Worm (Caenorhabditis elegans): ENCODE results near the gene abf-4.
"Not testable (repeated sequence)": the region's sequence is repeated elsewhere in the genome, so short reads cannot be mapped to it uniquely, and the experiment has no call there.

abf-4 gene

DNA sequence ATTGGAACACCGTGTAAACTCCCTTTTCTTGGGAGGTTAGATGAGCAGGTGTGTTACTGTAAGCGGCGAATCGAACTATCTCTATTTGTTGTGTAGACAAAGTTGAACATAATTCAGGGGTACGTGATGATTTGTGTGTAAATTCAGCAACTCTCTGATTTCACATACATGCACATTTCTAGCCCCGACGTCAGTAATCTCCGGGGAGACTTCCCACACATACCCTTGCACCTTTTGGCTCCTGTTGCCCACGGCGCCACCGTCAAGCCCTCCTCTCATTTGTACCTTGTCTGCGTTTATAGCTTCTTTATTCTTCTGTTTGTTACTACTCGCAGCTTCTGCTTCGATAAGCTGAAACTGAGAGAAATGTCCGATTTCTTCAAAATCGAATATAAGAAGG is 39.2 kb downstream of the abf-4 start, which contains the start of gene Y38H6C.25:
Gene Y38H6C.25, plus strand, starts transcription at position 301 of the 400 bp plus-strand sequence.
- TF ChIP-seq dmd-4 (tag; optimal IDR thresholded peaks at IDR 0.05) (no peak), sem-4 (tag; optimal IDR thresholded peaks at IDR 0.05) (no peak), aly-2 (tag; optimal IDR thresholded peaks at IDR 0.05) (no peak), snpc-4 (tag; optimal IDR thresholded peaks at IDR 0.05) (no peak)

DNA sequence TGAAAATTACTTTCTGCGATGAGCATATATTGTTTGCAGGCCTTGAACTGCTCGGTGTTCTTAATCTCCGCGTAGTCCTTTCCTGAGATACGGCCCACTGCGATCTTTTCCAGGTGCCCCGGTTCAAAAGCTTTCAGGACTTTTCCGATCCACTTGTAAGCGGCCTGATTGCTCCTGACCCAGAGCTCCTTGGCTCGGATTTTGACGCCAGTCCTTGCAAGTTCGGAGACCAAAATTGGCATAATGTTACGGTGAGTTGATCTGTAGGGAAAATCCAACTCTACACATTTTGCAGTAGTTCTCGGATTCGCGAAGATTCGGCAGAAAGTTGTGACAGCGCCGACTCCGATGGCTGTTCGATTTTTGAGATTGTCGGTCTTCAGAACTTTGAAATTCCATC is 41.2 kb downstream of the abf-4 start:
- no peak for TF ChIP-seq ztf-11 (tag; optimal IDR thresholded peaks at IDR 0.05)
- no peak for TF ChIP-seq C34F6.9 (tag; optimal IDR thresholded peaks at IDR 0.05)
- no peak for TF ChIP-seq elt-1 (tag; optimal IDR thresholded peaks at IDR 0.05)
- TF ChIP-seq ceh-16 (tag; optimal IDR thresholded peaks at IDR 0.05): no peak
- no peak for TF ChIP-seq zag-1 (tag; optimal IDR thresholded peaks at IDR 0.05)
- TF ChIP-seq gmeb-1 (tag; optimal IDR thresholded peaks at IDR 0.05): no peak
- TF ChIP-seq crh-2 (tag; optimal IDR thresholded peaks at IDR 0.05): no peak
- no peak for TF ChIP-seq alr-1 (tag; optimal IDR thresholded peaks at IDR 0.05)
- no peak for TF ChIP-seq lsy-2 (tag; optimal IDR thresholded peaks at IDR 0.05)
- TF ChIP-seq dmd-4 (tag; optimal IDR thresholded peaks at IDR 0.05): no peak
- TF ChIP-seq nhr-21 (tag; optimal IDR thresholded peaks at IDR 0.05): no peak
- TF ChIP-seq ZK546.5 (tag; optimal IDR thresholded peaks at IDR 0.05): no peak
- TF ChIP-seq ztf-4 (tag; optimal IDR thresholded peaks at IDR 0.05): no peak
- no peak for TF ChIP-seq nhr-77 (tag; optimal IDR thresholded peaks at IDR 0.05)
- TF ChIP-seq unc-62 (GFP tag; optimal IDR thresholded peaks at IDR 0.05): no peak
- no peak for TF ChIP-seq ama-1 (optimal IDR thresholded peaks at IDR 0.05)
- TF ChIP-seq mab-5 (tag; optimal IDR thresholded peaks at IDR 0.05): no peak
- TF ChIP-seq nhr-6 (tag; optimal IDR thresholded peaks at IDR 0.05): no peak

DNA sequence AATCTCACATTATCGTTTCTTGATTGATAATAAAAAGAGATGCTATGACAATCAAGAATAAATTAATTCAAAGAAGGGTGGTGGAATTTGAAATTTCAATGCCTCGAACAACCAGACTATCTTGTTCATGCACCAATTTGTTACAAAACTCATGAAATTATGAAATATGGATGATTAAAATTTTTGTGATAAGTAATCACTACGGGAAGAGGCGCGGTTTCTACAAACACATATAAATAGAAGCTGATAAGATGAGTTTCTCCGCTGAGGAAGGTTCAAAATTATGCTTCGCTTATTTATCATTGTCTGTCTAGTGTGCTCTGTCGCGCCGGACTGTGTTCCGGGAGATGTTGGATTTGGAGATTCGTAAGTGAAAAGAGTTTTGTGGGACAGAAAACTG is 43.7 kb downstream of the abf-4 start:
- TF ChIP-seq sma-3 (GFP tag; optimal IDR thresholded peaks at IDR 0.05): no peak
- peak; percentile 63 for TF ChIP-seq fos-1 (tag; optimal IDR thresholded peaks at IDR 0.05)

DNA sequence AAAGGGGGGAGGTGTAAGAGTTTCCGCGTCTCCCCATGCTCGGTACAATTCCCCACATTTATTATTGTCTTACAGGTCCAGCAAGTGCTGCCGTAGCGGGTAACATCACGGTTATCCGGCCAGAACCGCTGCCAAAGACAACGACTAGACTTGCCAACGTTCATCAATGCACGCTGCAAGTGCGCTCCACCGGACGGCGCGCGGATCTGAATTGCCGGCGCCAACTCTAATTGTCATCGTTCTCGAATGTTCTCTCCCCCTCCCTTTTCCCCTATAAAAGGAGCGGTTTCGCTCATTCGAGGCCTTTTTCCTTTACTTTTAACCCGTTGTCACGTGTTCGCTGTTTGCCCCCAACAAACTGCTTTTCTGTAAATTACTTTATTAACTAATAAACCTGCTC is 44.5 kb downstream of the abf-4 start, which contains the start of gene Y38H6C.8:
Gene Y38H6C.8, plus strand, starts transcription at position 301 of the 400 bp plus-strand sequence.
- not testable (repeated sequence) for TF ChIP-seq nhr-11, egl-27, ceh-16 (tag; optimal IDR thresholded peaks at IDR 0.05)

DNA sequence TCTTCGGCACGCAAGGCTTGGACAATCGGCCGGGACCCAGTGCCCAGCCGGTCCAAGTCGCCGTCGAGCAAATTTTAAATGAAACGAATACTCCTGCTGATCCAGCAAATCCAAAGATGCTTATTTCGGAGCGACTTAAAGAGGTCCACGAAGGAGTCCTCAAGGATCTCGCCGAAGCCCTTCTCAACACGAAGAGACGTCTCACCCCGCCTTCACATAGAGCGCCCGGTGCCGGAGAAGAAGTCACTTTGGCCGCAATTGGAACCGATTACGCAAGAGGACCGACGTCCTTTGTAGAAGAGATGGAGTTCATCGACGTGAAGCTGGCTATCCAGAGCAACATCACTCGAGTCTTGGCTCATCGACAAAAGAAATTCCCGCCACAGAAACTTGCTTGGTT is 48.7 kb downstream of the abf-4 start:
- no peak for TF ChIP-seq lin-13 (GFP tag; optimal IDR thresholded peaks at IDR 0.05)
- TF ChIP-seq ama-1 (optimal IDR thresholded peaks at IDR 0.05): no peak
- TF ChIP-seq alr-1 (tag; optimal IDR thresholded peaks at IDR 0.05): no peak
- no peak for TF ChIP-seq mbf-1 (tag; optimal IDR thresholded peaks at IDR 0.05)
- no peak for TF ChIP-seq skn-1 (tag; optimal IDR thresholded peaks at IDR 0.05)
- TF ChIP-seq nhr-12 (tag; optimal IDR thresholded peaks at IDR 0.05): no peak
- TF ChIP-seq egl-27 (tag; optimal IDR thresholded peaks at IDR 0.05): no peak
- no peak for TF ChIP-seq unc-55 (GFP tag; optimal IDR thresholded peaks at IDR 0.05)
- no peak for TF ChIP-seq nhr-237 (tag; optimal IDR thresholded peaks at IDR 0.05)
- TF ChIP-seq ZK546.5 (tag; optimal IDR thresholded peaks at IDR 0.05): no peak
- TF ChIP-seq ztf-1 (GFP tag; conservative IDR thresholded peaks at IDR 0.05): no peak
- TF ChIP-seq ceh-82 (tag; optimal IDR thresholded peaks at IDR 0.05): no peak
- no peak for TF ChIP-seq peb-1 (tag; optimal IDR thresholded peaks at IDR 0.05)
- no peak for TF ChIP-seq lin-39 (tag; optimal IDR thresholded peaks at IDR 0.05)
- no peak for TF ChIP-seq ztf-4 (tag; optimal IDR thresholded peaks at IDR 0.05)
- no peak for TF ChIP-seq sem-4 (tag; optimal IDR thresholded peaks at IDR 0.05)
- no peak for TF ChIP-seq mdl-1 (tag; optimal IDR thresholded peaks at IDR 0.05)
- TF ChIP-seq ceh-16 (tag; optimal IDR thresholded peaks at IDR 0.05): no peak
